Fruit fly (Drosophila melanogaster): ENCODE results near the gene CG10654.

dm6 chr3L:12517443-12518209 lies 10.0 kb upstream of the CG10654 start:
- no peak for TF ChIP-seq woc (GFP tag; optimal IDR thresholded peaks at IDR 0.05)
- TF ChIP-seq br (GFP tag; optimal IDR thresholded peaks at IDR 0.05): no peak
- no peak for TF ChIP-seq CrebA (GFP tag; optimal IDR thresholded peaks at IDR 0.05; ENCODE audit: borderline replicate concordance)

All from whole organism, wandering third instar larva.